Fruit fly (Drosophila melanogaster): ENCODE results near the gene Eogt.

The Eogt gene

DNA sequence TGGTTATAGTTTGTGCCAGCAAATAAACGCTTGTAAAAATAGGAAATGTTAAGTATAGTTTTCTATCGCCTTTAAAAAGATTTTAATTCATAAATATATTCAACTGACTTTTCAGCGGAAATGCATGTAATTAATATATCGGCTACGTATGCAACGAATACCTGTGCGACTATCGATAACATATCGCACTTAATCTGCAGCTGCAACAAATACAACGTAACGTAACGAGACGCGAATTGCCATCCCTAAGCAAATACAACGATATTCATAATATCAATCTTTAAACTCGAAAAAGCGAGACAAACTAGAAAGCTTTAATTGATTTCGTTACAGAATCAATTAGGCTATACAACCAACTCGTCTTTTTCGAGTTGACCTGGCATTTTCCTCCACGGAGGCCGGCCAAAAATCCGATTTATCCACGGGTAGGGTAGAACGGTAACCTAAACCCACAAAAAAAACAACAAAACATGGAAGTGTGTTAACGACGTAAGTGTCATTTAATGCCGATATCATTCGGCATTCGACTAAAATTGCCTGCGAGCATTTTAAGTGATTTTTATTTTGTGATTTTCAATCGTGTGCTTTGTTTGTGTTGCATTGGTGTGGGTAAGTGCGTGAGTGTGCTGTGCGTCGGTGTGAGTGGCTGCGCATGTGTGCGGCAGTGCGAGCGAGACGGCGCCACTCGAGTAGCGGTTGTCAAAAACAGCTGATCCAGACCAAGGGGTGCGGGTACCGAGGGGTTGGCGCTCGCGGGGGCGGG lies 5.1 kb upstream of the Eogt start, which contains the start of gene Atxn7 (continued):
- TF ChIP-seq dsx (GFP tag; optimal IDR thresholded peaks at IDR 0.05; ENCODE audit: poor library complexity, severe bottlenecking) (peak; percentile 74), spab (GFP tag; optimal IDR thresholded peaks at IDR 0.05) (no peak), CG10669 (GFP tag; optimal IDR thresholded peaks at IDR 0.05) (peak; percentile 46), fd59A (GFP tag; optimal IDR thresholded peaks at IDR 0.05) (peak; percentile 40), Sox102F (GFP tag; optimal IDR thresholded peaks at IDR 0.05) (peak; percentile 70), Gug (GFP tag; IDR thresholded peaks at IDR 0.05) (no peak), Lpt (GFP tag; optimal IDR thresholded peaks at IDR 0.05) (peak; percentile 22), achi (GFP tag; optimal IDR thresholded peaks at IDR 0.05) (peak; percentile 100), CG3032 (tag; optimal IDR thresholded peaks at IDR 0.05) (peak; percentile 47), Eip75B (GFP tag; optimal IDR thresholded peaks at IDR 0.05) (peak; percentile 65), Hr38 (GFP tag; optimal IDR thresholded peaks at IDR 0.05) (no peak), esn (GFP tag; optimal IDR thresholded peaks at IDR 0.05) (peak; percentile 84), CG16779 (tag; optimal IDR thresholded peaks at IDR 0.05) (peak; percentile 50), CG34406 (GFP tag; optimal IDR thresholded peaks at IDR 0.05) (peak; percentile 70), CG9139 (GFP tag; optimal IDR thresholded peaks at IDR 0.05) (peak; percentile 20), Ets21C (GFP tag; optimal IDR thresholded peaks at IDR 0.05) (peak; percentile 1), CG6854 (GFP tag; optimal IDR thresholded peaks at IDR 0.05) (peak; percentile 76), lz (GFP tag; optimal IDR thresholded peaks at IDR 0.05) (peak; percentile 81), CG10631 (GFP tag; optimal IDR thresholded peaks at IDR 0.05) (peak; percentile 13), Eip93F (GFP tag; optimal IDR thresholded peaks at IDR 0.05) (no peak), fd85E (GFP tag; optimal IDR thresholded peaks at IDR 0.05) (peak; percentile 9), CG8632 (GFP tag; optimal IDR thresholded peaks at IDR 0.05) (peak; percentile 46), Met (GFP tag; optimal IDR thresholded peaks at IDR 0.05) (peak; percentile 77)

DNA sequence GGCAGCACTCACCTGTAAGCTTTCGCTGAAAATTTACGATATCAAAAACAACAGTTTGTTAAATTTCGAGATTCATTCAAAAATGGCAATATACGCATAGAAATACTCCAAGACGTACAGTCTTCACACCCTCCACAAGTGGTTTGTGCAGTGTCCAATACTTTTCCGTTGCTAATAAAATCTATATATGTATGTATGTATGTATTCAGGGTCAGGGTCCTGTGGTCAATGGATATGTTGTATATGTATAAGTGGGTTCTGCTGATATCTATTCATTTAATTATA lies 4.5 kb upstream of the Eogt start:
- TF ChIP-seq CG8119 (GFP tag; IDR thresholded peaks at IDR 0.05): 0 out of 3 replicates have a peak, but pooled peaks have one; percentile 24
- no peak for TF ChIP-seq CG6792 (GFP tag; optimal IDR thresholded peaks at IDR 0.05)

DNA sequence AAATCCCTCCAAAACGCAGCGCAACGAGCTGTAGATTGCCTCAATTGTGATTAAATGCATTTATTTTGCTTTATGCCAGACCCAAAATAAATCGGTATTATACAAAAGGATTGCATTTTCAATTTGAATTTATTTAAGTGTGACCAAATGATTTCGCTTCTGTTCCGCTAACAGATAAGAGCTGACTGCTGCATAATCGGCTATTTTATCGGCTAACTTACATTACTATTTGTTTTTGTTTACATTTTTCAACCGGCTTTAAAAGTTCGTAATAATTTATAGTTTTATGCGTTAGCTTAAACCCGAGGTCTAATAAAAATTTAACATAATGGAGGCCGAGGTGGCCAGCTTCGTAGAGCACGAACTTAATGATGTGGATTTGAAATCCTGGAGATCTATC lies 2.1 kb downstream of the Eogt start, which contains the start of gene PIG-Wa:
Gene PIG-Wa (plus strand): TSS at position 232 of the 400 bp plus-strand sequence.
- TF ChIP-seq fkh (GFP tag; optimal IDR thresholded peaks at IDR 0.05) (peak; percentile 90), Met (GFP tag; optimal IDR thresholded peaks at IDR 0.05) (no peak), Sox14 (GFP tag; optimal IDR thresholded peaks at IDR 0.05) (peak; percentile 27), Sox15 (GFP tag; optimal IDR thresholded peaks at IDR 0.05) (no peak), CG6163 (GFP tag; IDR thresholded peaks at IDR 0.05) (no peak), vri (GFP tag; optimal IDR thresholded peaks at IDR 0.05) (no peak)

DNA sequence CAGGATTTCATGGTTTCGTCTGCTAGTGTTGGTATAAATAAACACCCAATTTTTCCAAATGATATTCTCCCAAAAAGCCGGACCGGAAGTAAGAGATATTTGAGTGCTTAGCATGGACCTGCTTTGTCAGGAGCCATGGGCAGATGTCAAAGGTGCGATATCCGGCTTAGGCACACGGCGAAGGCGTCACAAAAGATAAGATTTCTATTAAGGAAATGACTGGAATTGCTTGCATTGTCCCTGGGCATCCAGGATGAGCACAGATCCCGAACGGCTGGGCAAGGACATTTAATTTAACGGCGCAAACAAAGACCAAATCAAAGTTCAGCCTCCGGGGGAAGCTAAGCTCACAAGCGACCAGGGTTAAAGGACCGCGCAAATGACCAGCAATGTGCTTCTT lies 4.8 kb downstream of the Eogt start, which contains the start of gene CG3557:
Gene CG3557 (minus strand): TSS at position 101 of the 400 bp plus-strand sequence.
- TF ChIP-seq CG8319 (GFP tag; optimal IDR thresholded peaks at IDR 0.05): no peak
- TF ChIP-seq eg (GFP tag; IDR thresholded peaks at IDR 0.05): no peak
- TF ChIP-seq CG6808 (GFP tag; optimal IDR thresholded peaks at IDR 0.05): no peak
- no peak for TF ChIP-seq CG34406 (GFP tag; optimal IDR thresholded peaks at IDR 0.05)
- no peak for TF ChIP-seq Ets21C (GFP tag; optimal IDR thresholded peaks at IDR 0.05)
- TF ChIP-seq svp (GFP tag): no peak
- TF ChIP-seq CG31627 (GFP tag; optimal IDR thresholded peaks at IDR 0.05): no peak
- TF ChIP-seq CG11902 (GFP tag; optimal IDR thresholded peaks at IDR 0.05): no peak
